Fruit fly (Drosophila melanogaster): ENCODE measurements around the gene Nup43.

dm6 chr3R:18365978-18366643 lies at the start of gene Nup43, which contains the start of gene WRNexo:
- no peak for TF ChIP-seq CG8478 (optimal IDR thresholded peaks at IDR 0.05)
- TF ChIP-seq CTCF (optimal IDR thresholded peaks at IDR 0.05), result no peak
